Fruit fly (Drosophila melanogaster) whole organism, embryonic: ENCODE data around the gene Rab23.
A peak's percentile ranks its signal among the peaks of the same experiment; 100 is the strongest.

Experiments
- Abd-B ChIP-seq: fragments of 200-800 bp; sonication (Bioruptor generic); optimal IDR thresholded peaks from 2 replicates; lab custom pipeline; 2018; ENCODE audit warnings: missing biosample characterization, mild to moderate bottlenecking, missing genetic modification characterization, moderate library complexity
- Atf3 ChIP-seq: fragments of 200-800 bp; sonication (Bioruptor generic); optimal IDR thresholded peaks from 3 replicates; lab custom pipeline; 2016; ENCODE audit warnings: missing biosample characterization, missing genetic modification characterization
- Bgb ChIP-seq: fragments of 200-800 bp; sonication (Bioruptor generic); IDR thresholded peaks from 2 replicates; pipeline ENCODE4 v1.3.6; 2022; ENCODE audit warnings: missing biosample characterization, missing genetic modification characterization; ENCODE audit not compliant: partially characterized antibody
- CG10267 ChIP-seq: fragments of 200-800 bp; sonication (Bioruptor generic); optimal IDR thresholded peaks from 2 replicates; lab custom pipeline; 2018; ENCODE audit warnings: missing biosample characterization, mild to moderate bottlenecking, missing genetic modification characterization, moderate library complexity
- CG12104 ChIP-seq: fragments of 200-800 bp; sonication (Bioruptor generic); optimal IDR thresholded peaks from 3 replicates; lab custom pipeline; 2016; ENCODE audit warnings: missing biosample characterization, missing genetic modification characterization
- CG12942 ChIP-seq: fragments of 200-800 bp; sonication (Bioruptor generic); optimal IDR thresholded peaks from 3 replicates; lab custom pipeline; 2016; ENCODE audit warnings: missing biosample characterization, missing genetic modification characterization
- CG14050 ChIP-seq: fragments of 200-800 bp; sonication (Bioruptor generic); IDR thresholded peaks from 3 replicates; pipeline ENCODE4 v1.3.6; 2022; ENCODE audit warnings: missing biosample characterization, missing genetic modification characterization
- CG14965 ChIP-seq: fragments of 200-800 bp; sonication (Bioruptor generic); optimal IDR thresholded peaks from 2 replicates; lab custom pipeline; 2016; ENCODE audit warnings: missing biosample characterization, missing genetic modification characterization, borderline replicate concordance
- CG1529 ChIP-seq: fragments of 200-800 bp; sonication (Bioruptor generic); optimal IDR thresholded peaks from 3 replicates; lab custom pipeline; 2018; ENCODE audit warnings: missing biosample characterization, missing genetic modification characterization
- CG1603 ChIP-seq: fragments of 200-800 bp; sonication (Bioruptor generic); optimal IDR thresholded peaks from 2 replicates; lab custom pipeline; 2019; ENCODE audit warnings: missing biosample characterization, mild to moderate bottlenecking, missing genetic modification characterization, moderate library complexity
- CG18262 ChIP-seq: fragments of 200-800 bp; optimal IDR thresholded peaks from 3 replicates; lab custom pipeline; 2019; ENCODE audit warnings: missing biosample characterization, mild to moderate bottlenecking, missing genetic modification characterization, moderate library complexity
- CG2129 ChIP-seq: fragments of 200-800 bp; sonication (Bioruptor generic); IDR thresholded peaks from 2 replicates; pipeline ENCODE4 v1.3.6; 2022; ENCODE audit warnings: missing biosample characterization, missing genetic modification characterization; ENCODE audit not compliant: partially characterized antibody
- CG31365 ChIP-seq: fragments of 200-800 bp; sonication (Bioruptor generic); optimal IDR thresholded peaks from 2 replicates; lab custom pipeline; 2018; ENCODE audit warnings: missing biosample characterization, mild to moderate bottlenecking, missing genetic modification characterization
- CG4360 ChIP-seq: fragments of 200-800 bp; sonication (Bioruptor generic); IDR thresholded peaks from 2 replicates; pipeline ENCODE4 v1.3.6; 2022; ENCODE audit warnings: missing biosample characterization, missing genetic modification characterization
- CG4404 ChIP-seq: fragments of 200-800 bp; sonication (Bioruptor generic); IDR thresholded peaks from 2 replicates; pipeline ENCODE4 v1.3.6; 2022; ENCODE audit warnings: missing biosample characterization, missing genetic modification characterization
- CG4730 ChIP-seq: fragments of 200-800 bp; sonication (Bioruptor generic); IDR thresholded peaks from 2 replicates; pipeline ENCODE4 v1.3.6; 2022; ENCODE audit warnings: missing biosample characterization, missing genetic modification characterization
- CG4820 ChIP-seq: fragments of 200-800 bp; sonication (Bioruptor generic); optimal IDR thresholded peaks from 3 replicates; lab custom pipeline; 2016; ENCODE audit warnings: missing biosample characterization, missing genetic modification characterization
- CG5245 ChIP-seq: fragments of 200-800 bp; sonication (Bioruptor generic); optimal IDR thresholded peaks from 3 replicates; lab custom pipeline; 2016; ENCODE audit warnings: missing biosample characterization, missing genetic modification characterization
- CG6654 ChIP-seq: fragments of 200-800 bp; sonication (Bioruptor generic); optimal IDR thresholded peaks from 2 replicates; lab custom pipeline; 2017; ENCODE audit warnings: missing biosample characterization, mild to moderate bottlenecking, missing genetic modification characterization
- CG8281 ChIP-seq: fragments of 200-800 bp; sonication (Bioruptor generic); optimal IDR thresholded peaks from 2 replicates; lab custom pipeline; 2018; ENCODE audit warnings: missing biosample characterization, mild to moderate bottlenecking, missing genetic modification characterization, moderate library complexity
- CG8388 ChIP-seq: fragments of 200-800 bp; sonication (Bioruptor generic); optimal IDR thresholded peaks from 2 replicates; lab custom pipeline; 2019; ENCODE audit warnings: missing biosample characterization, mild to moderate bottlenecking, missing genetic modification characterization, moderate library complexity
- CG9609 ChIP-seq: fragments of 200-800 bp; sonication (Bioruptor generic); optimal IDR thresholded peaks from 3 replicates; lab custom pipeline; 2016; ENCODE audit warnings: missing biosample characterization, missing genetic modification characterization
- Doc3 ChIP-seq: fragments of 200-800 bp; sonication (Bioruptor generic); IDR thresholded peaks from 3 replicates; pipeline ENCODE4 v1.3.6; 2022; ENCODE audit warnings: missing biosample characterization, missing genetic modification characterization; ENCODE audit not compliant: partially characterized antibody
- Ets97D ChIP-seq: fragments of 200-800 bp; sonication (Bioruptor generic); optimal IDR thresholded peaks from 3 replicates; lab custom pipeline; 2016; ENCODE audit warnings: missing biosample characterization, missing genetic modification characterization
- HLHmδ ChIP-seq: fragments of 200-800 bp; sonication (Bioruptor generic); optimal IDR thresholded peaks from 2 replicates; lab custom pipeline; 2018; ENCODE audit warnings: missing biosample characterization, mild to moderate bottlenecking, missing genetic modification characterization, moderate library complexity
- Hand ChIP-seq: fragments of 200-800 bp; sonication (Bioruptor generic); optimal IDR thresholded peaks from 2 replicates; lab custom pipeline; 2017; ENCODE audit warnings: mild to moderate bottlenecking, missing biosample characterization, missing genetic modification reagents, missing genetic modification characterization
- Hr39 ChIP-seq: fragments of >200 bp; optimal IDR thresholded peaks from 2 replicates; lab custom pipeline; 2017
- Lhr ChIP-seq: fragments of 200-800 bp; sonication (Bioruptor generic); optimal IDR thresholded peaks from 3 replicates; lab custom pipeline; 2017; ENCODE audit warnings: mild to moderate bottlenecking, missing biosample characterization, missing genetic modification reagents, missing genetic modification characterization
- MTF-1 ChIP-seq: fragments of 200-800 bp; sonication (Bioruptor generic); optimal IDR thresholded peaks from 2 replicates; lab custom pipeline; 2018; ENCODE audit warnings: missing biosample characterization, mild to moderate bottlenecking, missing genetic modification characterization, borderline replicate concordance
- Pdp1 ChIP-seq, 2 experiments: fragments of 200-800 bp; sonication (Bioruptor generic); optimal IDR thresholded peaks; 3 replicates each; lab custom pipeline; 2016; ENCODE audit warnings: missing biosample characterization in 2 of 2, missing genetic modification characterization in 2 of 2, mild to moderate bottlenecking in 1 of 2, moderate library complexity in 1 of 2
- Sin3A ChIP-seq: fragments of >200 bp; optimal IDR thresholded peaks from 2 replicates; lab custom pipeline; 2018
- Sox100B ChIP-seq: fragments of 200-800 bp; sonication (Bioruptor generic); optimal IDR thresholded peaks from 3 replicates; lab custom pipeline; 2018; ENCODE audit warnings: missing biosample characterization, mild to moderate bottlenecking, missing genetic modification characterization
- YL-1 ChIP-seq: fragments of 200-800 bp; sonication (Bioruptor generic); optimal IDR thresholded peaks from 3 replicates; lab custom pipeline; 2017; ENCODE audit warnings: missing biosample characterization, mild to moderate bottlenecking, missing genetic modification characterization
- aop ChIP-seq: fragments of 200-800 bp; sonication (Bioruptor generic); IDR thresholded peaks from 2 replicates; pipeline ENCODE4 v1.3.6; 2022; ENCODE audit warnings: missing biosample characterization, missing genetic modification characterization
- br ChIP-seq: fragments of >200 bp; optimal IDR thresholded peaks from 2 replicates; lab custom pipeline; 2017
- cwo ChIP-seq: fragments of 200-800 bp; sonication (Bioruptor generic); optimal IDR thresholded peaks from 3 replicates; lab custom pipeline; 2017; ENCODE audit warnings: missing biosample characterization, missing genetic modification characterization, mild to moderate bottlenecking, moderate library complexity, missing genetic modification reagents
- danr ChIP-seq: fragments of 200-800 bp; sonication (Bioruptor generic); IDR thresholded peaks from 2 replicates; pipeline ENCODE4 v1.3.6; 2022; ENCODE audit warnings: missing biosample characterization, missing genetic modification characterization
- hkb ChIP-seq, 2 experiments: fragments of 200-800 bp in 1 of 2; fragments of >200 bp in 1 of 2; sonication (Bioruptor generic) in 1 of 2; IDR thresholded peaks in 1 of 2; optimal IDR thresholded peaks in 1 of 2; 2 replicates each; pipeline versions ENCODE4 v1.3.6 to Lab custom; 2017 to 2022; ENCODE audit warnings: missing biosample characterization in 1 of 2, missing genetic modification characterization in 1 of 2
- kni ChIP-seq: fragments of 200-800 bp; sonication (Bioruptor generic); optimal IDR thresholded peaks from 3 replicates; lab custom pipeline; 2017; ENCODE audit warnings: mild to moderate bottlenecking, missing biosample characterization, missing genetic modification reagents, missing genetic modification characterization
- lmd ChIP-seq: fragments of 200-800 bp; sonication (Bioruptor generic); IDR thresholded peaks from 2 replicates; pipeline ENCODE4 v1.3.6; 2022; ENCODE audit warnings: missing biosample characterization, missing genetic modification characterization
- otp ChIP-seq: fragments of 200-800 bp; sonication (Bioruptor generic); IDR thresholded peaks from 3 replicates; pipeline ENCODE4, ENCODE4 v1.3.6; 2022; ENCODE audit warnings: missing biosample characterization, missing genetic modification characterization
- pb ChIP-seq: fragments of 200-800 bp; sonication (Bioruptor generic); optimal IDR thresholded peaks from 3 replicates; lab custom pipeline; 2016; ENCODE audit warnings: missing biosample characterization, missing genetic modification characterization
- pho ChIP-seq: fragments of 200-800 bp; sonication (Bioruptor generic); optimal IDR thresholded peaks from 2 replicates; lab custom pipeline; 2016; ENCODE audit warnings: missing biosample characterization, missing genetic modification characterization
- pnt ChIP-seq: fragments of 200-800 bp; sonication (Bioruptor generic); optimal IDR thresholded peaks from 3 replicates; lab custom pipeline; 2016; ENCODE audit warnings: missing biosample characterization, missing genetic modification characterization
- scrt ChIP-seq: fragments of 200-800 bp; sonication (Bioruptor generic); optimal IDR thresholded peaks from 2 replicates; lab custom pipeline; 2018; ENCODE audit warnings: missing biosample characterization, mild to moderate bottlenecking, missing genetic modification characterization, moderate library complexity
- sna ChIP-seq: fragments of 200-800 bp; sonication (Bioruptor generic); IDR thresholded peaks from 2 replicates; pipeline ENCODE4 v1.3.6; 2022; ENCODE audit warnings: missing biosample characterization, missing genetic modification characterization; ENCODE audit not compliant: partially characterized antibody
- sqz ChIP-seq: fragments of 200-800 bp; sonication (Bioruptor generic); optimal IDR thresholded peaks from 3 replicates; lab custom pipeline; 2018; ENCODE audit warnings: missing biosample characterization, mild to moderate bottlenecking, missing genetic modification characterization
- trh ChIP-seq: fragments of 200-800 bp; sonication (Bioruptor generic); optimal IDR thresholded peaks from 2 replicates; lab custom pipeline; 2016; ENCODE audit warnings: missing biosample characterization, missing genetic modification characterization
- ttk ChIP-seq: fragments of 200-800 bp; sonication (Bioruptor generic); IDR thresholded peaks from 2 replicates; pipeline ENCODE4 v2.1.2; 2022; ENCODE audit warnings: missing biosample characterization, missing genetic modification characterization

Gene Rab23

dm6 chr3R:5686049-5686757 is 969 bp upstream of the Rab23 start (continued):
- TF ChIP-seq CG10267 (tag; lab: Kevin White, UChicago) (no peak), CG12104 (no peak), Hand (GFP tag; lab: Kevin White, UChicago) (peak; percentile 70), CG2129 (GFP tag; lab: Robert Waterston, UW) (no peak), CG5245 (GFP tag; lab: Kevin White, UChicago) (no peak), lmd (peak; percentile 61), CG18262 (tag; lab: Kevin White, UChicago) (peak; percentile 31), pb (GFP tag; lab: Kevin White, UChicago) (no peak), Bgb (GFP tag; lab: Robert Waterston, UW) (no peak), YL-1 (GFP tag; lab: Kevin White, UChicago) (no peak), Ets97D (no peak), CG31365 (tag; lab: Kevin White, UChicago) (no peak), pnt (GFP tag; lab: Kevin White, UChicago) (no peak), otp (0 out of 3 replicates have a peak, but pooled peaks have one; percentile 35), sqz (GFP tag; lab: Kevin White, UChicago) (no peak), danr (GFP tag; lab: Robert Waterston, UW) (no peak), pho (GFP tag; lab: Kevin White, UChicago) (peak; percentile 21), br (lab: Kevin White, UChicago) (no peak), CG8388 (GFP tag; lab: Kevin White, UChicago) (no peak), Hr39 (no peak), trh (GFP tag; lab: Kevin White, UChicago) (no peak), Lhr (GFP tag; lab: Kevin White, UChicago) (no peak), sna (no peak), CG1529 (GFP tag; lab: Kevin White, UChicago) (no peak), cwo (GFP tag; lab: Kevin White, UChicago) (peak; percentile 61), CG4820 (GFP tag; lab: Kevin White, UChicago) (peak; percentile 31), HLHmδ (GFP tag; lab: Kevin White, UChicago) (no peak), CG9609 (GFP tag; lab: Kevin White, UChicago) (peak; percentile 38), CG4730 (GFP tag; lab: Robert Waterston, UW) (peak; percentile 43; the same call in 1 of the 2 replicates), kni (GFP tag; lab: Kevin White, UChicago) (no peak), CG1603 (tag; lab: Kevin White, UChicago) (peak; percentile 56), CG4360 (GFP tag; lab: Robert Waterston, UW) (no peak), CG8281 (tag; lab: Kevin White, UChicago) (no peak), CG4404 (0 out of 2 replicates have a peak, but pooled peaks have one; percentile 26), Pdp1 (GFP tag; optimal IDR thresholded peaks at IDR 0.05; lab: Kevin White, UChicago) (peak; percentile 11 to 52), ttk (GFP tag; lab: Robert Waterston, UW) (peak; percentile 53), CG14050 (peak; percentile 36; the same call in 1 of the 3 replicates), aop (GFP tag; lab: Robert Waterston, UW) (no peak), Sin3A (lab: Kevin White, UChicago) (no peak), hkb (optimal IDR thresholded peaks at IDR 0.05; lab: Kevin White, UChicago) (no peak), hkb (GFP tag; IDR thresholded peaks at IDR 0.05; lab: Robert Waterston, UW) (peak; percentile 52; the same call in 1 of the 2 replicates), Atf3 (GFP tag; lab: Kevin White, UChicago) (no peak), Doc3 (no peak), MTF-1 (GFP tag; lab: Kevin White, UChicago) (no peak), CG14965 (GFP tag; lab: Kevin White, UChicago) (no peak), Sox100B (no peak), CG6654 (GFP tag; lab: Kevin White, UChicago) (no peak), CG12942 (GFP tag; lab: Kevin White, UChicago) (no peak), scrt (GFP tag; lab: Kevin White, UChicago) (no peak), Abd-B (GFP tag; lab: Kevin White, UChicago) (peak; percentile 35)
